Worm (Caenorhabditis elegans) whole organism, midembryonic: Measurements from ENCODE around the gene K10D2.8.

Experiments used
- T22C8.4 ChIP-seq: fragments of 200-800 bp; sonication (Bioruptor generic); IDR thresholded peaks from 2 replicates; pipeline ENCODE4 v1.3.6; 2022; ENCODE audit warnings: missing genetic modification characterization, missing compliant biosample characterization
- cog-1 ChIP-seq: sonication (generic microtip); optimal IDR thresholded peaks from 2 replicates; lab custom pipeline; 2016; ENCODE audit warnings: missing genetic modification characterization, missing compliant biosample characterization
- flt-1 ChIP-seq: fragments of 200-800 bp; sonication (Bioruptor generic); IDR thresholded peaks from 2 replicates; pipeline ENCODE4 v1.3.6; 2022; ENCODE audit warnings: missing genetic modification characterization, missing compliant biosample characterization
- med-1 ChIP-seq: sonication (generic microtip); optimal IDR thresholded peaks from 2 replicates; lab custom pipeline; 2017; ENCODE audit warnings: missing genetic modification characterization, mild to moderate bottlenecking, missing compliant biosample characterization, antibody characterized with exemption, missing genetic modification reagents; ENCODE audit not compliant: insufficient read depth
- tab-1 ChIP-seq: fragments of 200-800 bp; sonication (Bioruptor generic); IDR thresholded peaks from 2 replicates; pipeline ENCODE4 v1.3.6; 2022; ENCODE audit warnings: missing genetic modification characterization, missing compliant biosample characterization
- ztf-23 ChIP-seq: fragments of 200-800 bp; sonication (Bioruptor generic); IDR thresholded peaks from 2 replicates; pipeline ENCODE4 v1.3.6; 2022; ENCODE audit warnings: missing genetic modification reagents, missing genetic modification characterization, missing compliant biosample characterization
- ztf-29 ChIP-seq: fragments of 200-800 bp; sonication (Bioruptor generic); IDR thresholded peaks from 2 replicates; pipeline ENCODE4 v1.3.6; 2022; ENCODE audit warnings: missing genetic modification reagents, missing genetic modification characterization, missing compliant biosample characterization

DNA sequence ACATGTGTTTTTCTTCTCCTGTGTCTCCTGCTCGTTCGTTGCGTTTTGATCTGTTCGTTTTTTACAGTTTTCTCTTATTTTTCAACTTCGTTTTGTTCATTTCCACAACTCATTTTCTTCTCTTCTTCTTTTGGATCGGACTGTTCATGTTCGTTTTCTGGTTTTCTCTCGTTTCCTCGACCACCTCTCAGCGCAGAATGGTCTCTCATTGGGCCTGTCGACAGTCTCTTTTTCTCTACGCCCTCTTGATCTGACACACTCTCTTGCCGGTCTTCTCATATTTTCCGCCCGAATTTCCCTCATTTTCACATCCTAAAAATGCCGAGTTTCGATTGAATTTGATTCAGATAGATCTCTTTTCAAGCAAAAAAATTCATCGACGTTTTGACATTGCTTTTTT lies 6.9 kb upstream of the K10D2.8 start:
- TF ChIP-seq tab-1 (GFP tag; lab: Robert Waterston, UW): no peak
- no peak for TF ChIP-seq flt-1 (GFP tag; lab: Robert Waterston, UW)
- no peak for TF ChIP-seq ztf-29 (GFP tag; lab: Robert Waterston, UW)
- TF ChIP-seq ztf-23 (GFP tag; lab: Robert Waterston, UW): no peak
- TF ChIP-seq T22C8.4 (GFP tag; lab: Robert Waterston, UW): no peak
- TF ChIP-seq med-1 (GFP tag; lab: Kevin White, UChicago): no peak
- no peak for TF ChIP-seq cog-1 (tag; lab: Kevin White, UChicago)
